Worm (Caenorhabditis elegans) whole organism, mixed stage, embryonic: Measurements from ENCODE around the gene Y59H11AM.4.

ENCODE experiments used
- M03D4.4 ChIP-seq: sonication (generic microtip); optimal IDR thresholded peaks from 2 replicates; lab custom pipeline; 2017; ENCODE audit warnings: mild to moderate bottlenecking, missing genetic modification characterization, missing compliant biosample characterization
- bed-3 ChIP-seq: fragments of 200-800 bp; sonication (Bioruptor generic); optimal IDR thresholded peaks from 3 replicates; lab custom pipeline; 2018; ENCODE audit warnings: mild to moderate bottlenecking, missing genetic modification characterization, moderate library complexity, missing compliant biosample characterization
- blmp-1 ChIP-seq: fragments of 150-350 bp; optimal IDR thresholded peaks from 2 replicates; lab custom pipeline; 2014; ENCODE audit warnings: missing biosample characterization, missing genetic modification characterization
- ceh-39 ChIP-seq: fragments of 150-350 bp; optimal IDR thresholded peaks from 2 replicates; lab custom pipeline; 2014; ENCODE audit warnings: missing biosample characterization, missing genetic modification characterization
- ceh-43 ChIP-seq: fragments of 200-800 bp; sonication (Bioruptor generic); optimal IDR thresholded peaks from 2 replicates; lab custom pipeline; 2018; ENCODE audit warnings: mild to moderate bottlenecking, missing genetic modification characterization, moderate library complexity, missing compliant biosample characterization
- ceh-83 ChIP-seq: fragments of 200-800 bp; sonication (Bioruptor generic); optimal IDR thresholded peaks from 2 replicates; lab custom pipeline; 2018; ENCODE audit warnings: mild to moderate bottlenecking, missing genetic modification characterization, missing compliant biosample characterization
- ces-1 ChIP-seq: fragments of 150-350 bp; optimal IDR thresholded peaks from 2 replicates; lab custom pipeline; 2014; ENCODE audit warnings: missing biosample characterization, missing genetic modification reagents, missing genetic modification characterization
- cnd-1 ChIP-seq: fragments of 200-800 bp; sonication (Bioruptor generic); optimal IDR thresholded peaks from 2 replicates; lab custom pipeline; 2018; ENCODE audit warnings: mild to moderate bottlenecking, missing genetic modification characterization, missing compliant biosample characterization
- drap-1 ChIP-seq: fragments of 200-800 bp; sonication (Bioruptor generic); optimal IDR thresholded peaks from 3 replicates; lab custom pipeline; 2018; ENCODE audit warnings: mild to moderate bottlenecking, missing genetic modification characterization, missing compliant biosample characterization
- elt-1 ChIP-seq: sonication (generic microtip); optimal IDR thresholded peaks from 2 replicates; lab custom pipeline; 2017; ENCODE audit warnings: missing genetic modification characterization, mild to moderate bottlenecking, missing compliant biosample characterization, antibody characterized with exemption, moderate library complexity, borderline replicate concordance; ENCODE audit not compliant: insufficient read depth
- elt-3 ChIP-seq: fragments of 150-350 bp; optimal IDR thresholded peaks from 2 replicates; lab custom pipeline; 2014; ENCODE audit warnings: missing biosample characterization, missing genetic modification characterization
- flh-1 ChIP-seq: fragments of 200-800 bp; sonication (Bioruptor generic); optimal IDR thresholded peaks from 2 replicates; lab custom pipeline; 2018; ENCODE audit warnings: mild to moderate bottlenecking, missing genetic modification characterization, moderate library complexity, missing compliant biosample characterization
- hlh-1 ChIP-seq: fragments of 150-350 bp; optimal IDR thresholded peaks from 2 replicates; lab custom pipeline; 2014; ENCODE audit warnings: missing biosample characterization, missing genetic modification reagents, missing genetic modification characterization
- lin-13 ChIP-seq: fragments of 150-350 bp; optimal IDR thresholded peaks from 2 replicates; lab custom pipeline; 2014; ENCODE audit warnings: missing biosample characterization, missing genetic modification characterization
- lin-32 ChIP-seq: fragments of 200-800 bp; sonication (Bioruptor generic); optimal IDR thresholded peaks from 2 replicates; lab custom pipeline; 2018; ENCODE audit warnings: mild to moderate bottlenecking, missing genetic modification characterization, missing compliant biosample characterization
- lsy-2 ChIP-seq: fragments of 150-350 bp; optimal IDR thresholded peaks from 2 replicates; lab custom pipeline; 2014; ENCODE audit warnings: missing biosample characterization, missing genetic modification characterization
- mab-5 ChIP-seq: fragments of 150-350 bp; optimal IDR thresholded peaks from 2 replicates; lab custom pipeline; 2014; ENCODE audit warnings: missing biosample characterization, missing genetic modification characterization
- mep-1 ChIP-seq: fragments of 150-350 bp; optimal IDR thresholded peaks from 2 replicates; lab custom pipeline; 2017; ENCODE audit warnings: missing biosample characterization, missing genetic modification reagents, missing genetic modification characterization, inconsistent platforms
- mls-2 ChIP-seq: sonication (generic microtip); optimal IDR thresholded peaks from 2 replicates; lab custom pipeline; 2016; ENCODE audit warnings: mild to moderate bottlenecking, missing genetic modification characterization, moderate library complexity, missing compliant biosample characterization
- nhr-12 ChIP-seq: fragments of 150-350 bp; optimal IDR thresholded peaks from 2 replicates; lab custom pipeline; 2014; ENCODE audit warnings: missing biosample characterization, missing genetic modification characterization
- nhr-2 ChIP-seq: fragments of 150-350 bp; optimal IDR thresholded peaks from 2 replicates; lab custom pipeline; 2014; ENCODE audit warnings: missing biosample characterization, missing genetic modification characterization
- nhr-237 ChIP-seq: fragments of 150-350 bp; optimal IDR thresholded peaks from 2 replicates; lab custom pipeline; 2014; ENCODE audit warnings: missing biosample characterization, missing genetic modification characterization
- nhr-28 ChIP-seq: fragments of 150-350 bp; optimal IDR thresholded peaks from 2 replicates; lab custom pipeline; 2014; ENCODE audit warnings: missing biosample characterization, missing genetic modification characterization
- nhr-76 ChIP-seq: sonication (generic microtip); optimal IDR thresholded peaks from 2 replicates; lab custom pipeline; 2017; ENCODE audit warnings: missing biosample characterization, missing genetic modification characterization
- pha-4 ChIP-seq: fragments of 150-350 bp; optimal IDR thresholded peaks from 2 replicates; lab custom pipeline; 2018; ENCODE audit warnings: missing biosample characterization, missing genetic modification reagents, missing genetic modification characterization
- sem-2 ChIP-seq: fragments of 200-800 bp; sonication (Bioruptor generic); optimal IDR thresholded peaks from 2 replicates; lab custom pipeline; 2018; ENCODE audit warnings: mild to moderate bottlenecking, missing genetic modification characterization, missing compliant biosample characterization
- snpc-4 ChIP-seq: fragments of 150-350 bp; optimal IDR thresholded peaks from 2 replicates; lab custom pipeline; 2014; ENCODE audit warnings: missing biosample characterization, missing genetic modification characterization
- sptf-1 ChIP-seq: sonication (generic microtip); optimal IDR thresholded peaks from 2 replicates; lab custom pipeline; 2017; ENCODE audit warnings: mild to moderate bottlenecking, missing genetic modification characterization, moderate library complexity, missing compliant biosample characterization
- tbx-8 ChIP-seq: fragments of 200-800 bp; sonication (Bioruptor generic); optimal IDR thresholded peaks from 2 replicates; lab custom pipeline; 2018; ENCODE audit warnings: mild to moderate bottlenecking, missing genetic modification characterization, moderate library complexity, missing compliant biosample characterization
- unc-120 ChIP-seq: sonication (generic microtip); optimal IDR thresholded peaks from 2 replicates; lab custom pipeline; 2017; ENCODE audit warnings: missing genetic modification characterization, missing compliant biosample characterization; ENCODE audit not compliant: poor library complexity, severe bottlenecking
- unc-39 ChIP-seq: fragments of 150-350 bp; optimal IDR thresholded peaks from 2 replicates; lab custom pipeline; 2014; ENCODE audit warnings: missing biosample characterization, missing genetic modification characterization
- unc-62 ChIP-seq: fragments of 150-350 bp; optimal IDR thresholded peaks from 2 replicates; lab custom pipeline; 2014; ENCODE audit warnings: missing biosample characterization, missing genetic modification reagents, missing genetic modification characterization
- zip-8 ChIP-seq: fragments of 150-350 bp; optimal IDR thresholded peaks from 2 replicates; lab custom pipeline; 2014; ENCODE audit warnings: missing biosample characterization, missing genetic modification characterization
- ztf-11 ChIP-seq: fragments of 150-350 bp; optimal IDR thresholded peaks from 2 replicates; lab custom pipeline; 2014; ENCODE audit warnings: missing biosample characterization, missing genetic modification characterization

The Y59H11AM.4 gene

DNA sequence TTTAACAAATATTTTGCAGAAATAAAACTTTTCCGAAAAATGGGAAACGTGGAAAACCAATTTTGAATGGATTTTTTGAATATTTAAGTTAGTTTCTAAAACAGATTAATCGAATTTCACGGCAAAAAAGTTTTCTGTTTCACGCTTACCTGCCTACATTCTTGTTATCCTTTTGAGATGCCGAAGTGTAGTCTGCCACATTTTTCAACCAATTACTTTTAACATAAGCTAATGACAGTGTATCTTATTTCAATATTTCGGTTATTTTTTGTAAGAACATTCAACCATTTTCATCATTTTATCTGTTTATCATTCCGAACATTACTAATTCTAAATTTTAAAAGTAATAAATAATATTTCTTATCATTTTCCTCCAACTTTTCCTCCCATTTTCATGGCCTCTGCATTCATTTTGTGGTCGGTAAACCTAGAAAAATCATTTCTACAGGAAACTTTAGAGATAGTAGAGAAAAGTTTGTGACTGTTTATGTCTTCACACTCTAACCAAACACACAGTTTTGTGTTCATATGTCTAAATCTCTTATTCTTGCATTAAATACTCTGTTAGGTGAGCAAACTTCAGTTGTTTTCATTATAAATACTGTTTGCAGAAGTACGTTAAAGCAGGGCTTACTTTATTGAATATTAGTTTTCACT, 41.9 kb upstream of the Y59H11AM.4 start, which contains the start of the genes F42A9.17 and cyp-33E2:
Gene F42A9.17 (minus strand): TSS at position 51 of the 657 bp plus-strand sequence.
Gene cyp-33E2 (plus strand): TSS at position 449 of the 657 bp plus-strand sequence.
- no peak for TF ChIP-seq nhr-12
- no peak for TF ChIP-seq bed-3 (GFP tag; lab: Kevin White, UChicago)
- no peak for TF ChIP-seq lin-13 (tag; lab: Kevin White, UChicago)
- no peak for TF ChIP-seq elt-1 (tag; lab: Kevin White, UChicago)
- no peak for TF ChIP-seq ztf-11 (tag; lab: Kevin White, UChicago)
- no peak for TF ChIP-seq zip-8 (tag; lab: Kevin White, UChicago)
- TF ChIP-seq mls-2 (tag; lab: Kevin White, UChicago), result no peak
- TF ChIP-seq nhr-2 (tag; lab: Kevin White, UChicago), result no peak
- TF ChIP-seq lin-32 (GFP tag; lab: Kevin White, UChicago), result no peak
- TF ChIP-seq ceh-83, result no peak
- TF ChIP-seq M03D4.4, result no peak
- no peak for TF ChIP-seq unc-120 (tag; lab: Kevin White, UChicago)
- no peak for TF ChIP-seq blmp-1
- TF ChIP-seq mep-1 (tag; lab: Kevin White, UChicago), result no peak
- no peak for TF ChIP-seq elt-3 (tag; lab: Kevin White, UChicago)
- TF ChIP-seq nhr-76 (tag; lab: Kevin White, UChicago), result no peak
- no peak for TF ChIP-seq sem-2 (GFP tag; lab: Kevin White, UChicago)

DNA sequence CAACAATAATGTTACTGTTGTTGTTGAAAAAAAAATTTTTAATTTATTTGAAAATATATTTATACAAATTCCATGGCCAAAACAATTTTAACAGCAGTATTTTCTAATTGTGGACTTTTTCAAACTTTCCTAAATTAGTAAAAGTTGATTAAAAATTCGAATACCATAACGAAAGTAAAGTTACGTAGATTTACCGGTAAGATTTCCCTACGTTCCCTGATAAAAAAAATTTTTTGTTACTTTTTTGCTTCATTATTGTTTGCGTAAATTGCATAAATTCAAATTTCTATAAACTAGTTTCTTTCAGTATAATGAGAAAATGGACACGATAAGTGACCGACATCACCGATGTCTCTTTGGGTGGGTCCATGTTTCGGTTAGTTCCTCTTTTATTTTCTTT, 38.8 kb upstream of the Y59H11AM.4 start, which contains the start of gene F42A9.6:
Gene F42A9.6 (plus strand): TSS at position 301 of the 400 bp plus-strand sequence.
- TF ChIP-seq sptf-1, result no peak
- no peak for TF ChIP-seq unc-62 (GFP tag; lab: Kevin White, UChicago)
- TF ChIP-seq nhr-28 (tag; lab: Kevin White, UChicago), result no peak
- TF ChIP-seq cnd-1, result no peak
- no peak for TF ChIP-seq ceh-83
- TF ChIP-seq ceh-39 (tag; lab: Kevin White, UChicago), result no peak
- no peak for TF ChIP-seq flh-1
- no peak for TF ChIP-seq lsy-2
- no peak for TF ChIP-seq drap-1 (GFP tag; lab: Kevin White, UChicago)
- TF ChIP-seq nhr-237 (tag; lab: Kevin White, UChicago), result no peak
- no peak for TF ChIP-seq nhr-12
- no peak for TF ChIP-seq unc-120 (tag; lab: Kevin White, UChicago)
- no peak for TF ChIP-seq unc-39 (tag; lab: Kevin White, UChicago)
- TF ChIP-seq ces-1 (GFP tag; lab: Kevin White, UChicago), result no peak
- TF ChIP-seq hlh-1, result no peak
- TF ChIP-seq mls-2 (tag; lab: Kevin White, UChicago), result no peak
- no peak for TF ChIP-seq ztf-11 (tag; lab: Kevin White, UChicago)

DNA sequence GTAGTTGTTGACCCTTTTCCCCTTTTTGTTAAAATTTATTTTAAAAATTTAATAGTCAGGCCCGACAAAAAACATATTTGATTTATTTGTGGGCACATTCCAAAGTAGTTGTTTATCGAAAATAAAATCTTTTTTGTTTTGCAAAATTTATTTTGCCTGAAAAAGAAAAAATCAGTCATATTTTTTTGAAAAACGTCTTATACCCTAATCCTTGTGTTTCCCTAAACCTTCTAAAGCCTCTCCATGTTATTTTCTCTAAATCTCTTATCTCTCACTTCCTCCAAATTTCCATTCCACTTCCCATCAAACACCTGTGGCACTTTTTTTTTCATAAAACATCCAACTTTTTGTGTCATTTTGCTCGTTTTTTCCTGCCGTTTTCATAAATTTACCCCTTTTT, 38.1 kb upstream of the Y59H11AM.4 start:
- TF ChIP-seq nhr-237 (tag; lab: Kevin White, UChicago), result no peak
- TF ChIP-seq unc-39 (tag; lab: Kevin White, UChicago), result no peak
- TF ChIP-seq elt-1 (tag; lab: Kevin White, UChicago), result no peak
- TF ChIP-seq snpc-4 (tag; lab: Kevin White, UChicago), result no peak
- no peak for TF ChIP-seq tbx-8
- TF ChIP-seq sem-2 (GFP tag; lab: Kevin White, UChicago), result no peak
- no peak for TF ChIP-seq M03D4.4
- no peak for TF ChIP-seq cnd-1
- no peak for TF ChIP-seq lin-13 (tag; lab: Kevin White, UChicago)
- no peak for TF ChIP-seq unc-120 (tag; lab: Kevin White, UChicago)
- TF ChIP-seq ceh-83, result no peak
- no peak for TF ChIP-seq pha-4 (tag; lab: Kevin White, UChicago)
- no peak for TF ChIP-seq flh-1
- no peak for TF ChIP-seq mls-2 (tag; lab: Kevin White, UChicago)
- no peak for TF ChIP-seq ces-1 (GFP tag; lab: Kevin White, UChicago)
- TF ChIP-seq bed-3 (GFP tag; lab: Kevin White, UChicago), result no peak
- no peak for TF ChIP-seq blmp-1

DNA sequence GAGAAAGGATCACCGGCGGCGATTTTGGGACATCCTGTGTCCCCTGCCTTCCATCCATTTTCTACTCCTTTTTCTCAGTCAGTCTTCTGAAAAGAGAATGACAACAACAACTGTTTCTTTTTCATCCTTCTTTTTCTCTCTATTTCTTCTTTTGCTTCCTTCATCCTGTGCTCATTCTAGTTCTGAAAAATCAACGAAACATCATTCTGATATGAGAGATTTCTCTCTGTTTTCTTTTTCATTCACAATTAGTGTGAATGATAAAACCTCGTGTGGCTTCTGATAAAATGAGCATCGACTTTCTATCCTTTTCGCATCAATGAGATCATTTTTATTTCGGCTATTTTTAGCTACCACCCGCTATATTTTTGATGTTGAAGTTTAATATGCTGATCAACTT, 35.1 kb upstream of the Y59H11AM.4 start:
- TF ChIP-seq unc-62 (GFP tag; lab: Kevin White, UChicago) (peak; percentile 7), drap-1 (GFP tag; lab: Kevin White, UChicago) (no peak), hlh-1 (peak; percentile 42), pha-4 (tag; lab: Kevin White, UChicago) (no peak), flh-1 (no peak), ceh-43 (GFP tag; lab: Kevin White, UChicago) (no peak), mab-5 (tag; lab: Kevin White, UChicago) (no peak), zip-8 (tag; lab: Kevin White, UChicago) (no peak), unc-120 (tag; lab: Kevin White, UChicago) (peak; percentile 65)
- TF ChIP-seq, all 35 proteins: peak for 3
